In genomic region chrX:504046-504843, ce11 we compare ENCODE assay signal across 1 worm cellular context.
TF ChIP-seq lines count a peak whose summit lies in the region.

No protein-coding gene starts in this region.

TF ChIP-seq in whole organism, L1 larva, 84 proteins besides CTCF, POLR2A, EP300 and RAD21 (continued from another document):
- TF ChIP-seq xbp-1 (tag; optimal IDR thresholded peaks at IDR 0.05; lab: Kevin White, UChicago) (no peak), ceh-63 (GFP tag; optimal IDR thresholded peaks at IDR 0.05; lab: Kevin White, UChicago) (no peak), snu-23 (GFP tag; optimal IDR thresholded peaks at IDR 0.05; lab: Kevin White, UChicago) (peak; percentile 15)
